Worm (Caenorhabditis elegans) whole organism, late embryonic: ENCODE measurements around the gene ant-1.4.

Experiments used
- C08G9.2 ChIP-seq: sonication (generic microtip); optimal IDR thresholded peaks from 2 replicates; lab custom pipeline; 2016; ENCODE audit warnings: mild to moderate bottlenecking, missing genetic modification characterization, moderate library complexity, missing compliant biosample characterization
- F13H6.1 ChIP-seq: sonication (generic microtip); optimal IDR thresholded peaks from 2 replicates; lab custom pipeline; 2016; ENCODE audit warnings: missing genetic modification characterization, missing compliant biosample characterization
- K02D7.2 ChIP-seq: sonication (generic microtip); optimal IDR thresholded peaks from 2 replicates; lab custom pipeline; 2017; ENCODE audit warnings: mild to moderate bottlenecking, missing genetic modification characterization, missing compliant biosample characterization
- K09A11.1 ChIP-seq: sonication (generic microtip); optimal IDR thresholded peaks from 2 replicates; lab custom pipeline; 2017; ENCODE audit warnings: antibody characterized with exemption, mild to moderate bottlenecking, missing genetic modification characterization, missing compliant biosample characterization; ENCODE audit not compliant: insufficient read depth
- T23F11.4 ChIP-seq: fragments of 200-800 bp; sonication (Bioruptor generic); optimal IDR thresholded peaks from 2 replicates; lab custom pipeline; 2018; ENCODE audit warnings: mild to moderate bottlenecking, missing genetic modification characterization, missing compliant biosample characterization
- Y22D7AL.16 ChIP-seq: sonication (generic microtip); optimal IDR thresholded peaks from 2 replicates; lab custom pipeline; 2016; ENCODE audit warnings: missing genetic modification characterization, missing compliant biosample characterization
- ama-1 ChIP-seq: fragments of 150-350 bp; optimal IDR thresholded peaks from 2 replicates; lab custom pipeline; 2014
- ceh-14 ChIP-seq: sonication (generic microtip); optimal IDR thresholded peaks from 2 replicates; lab custom pipeline; 2016; ENCODE audit warnings: missing genotype, missing genetic modification characterization, missing compliant biosample characterization
- ceh-2 ChIP-seq: sonication (generic microtip); optimal IDR thresholded peaks from 2 replicates; lab custom pipeline; 2016; ENCODE audit warnings: missing genotype, missing genetic modification characterization, missing compliant biosample characterization
- ceh-24 ChIP-seq: sonication (generic microtip); optimal IDR thresholded peaks from 2 replicates; lab custom pipeline; 2016; ENCODE audit warnings: mild to moderate bottlenecking, missing genetic modification characterization, missing compliant biosample characterization
- ceh-45 ChIP-seq: fragments of 200-800 bp; sonication (Bioruptor generic); IDR thresholded peaks from 2 replicates; pipeline ENCODE4 v1.3.6; 2022; ENCODE audit warnings: missing genetic modification reagents, missing genetic modification characterization, missing compliant biosample characterization
- ceh-6 ChIP-seq: fragments of 200-800 bp; sonication (Bioruptor generic); optimal IDR thresholded peaks from 2 replicates; lab custom pipeline; 2018; ENCODE audit warnings: mild to moderate bottlenecking, missing genetic modification characterization, missing compliant biosample characterization
- che-1 ChIP-seq: sonication (generic microtip); optimal IDR thresholded peaks from 2 replicates; lab custom pipeline; 2016; ENCODE audit warnings: mild to moderate bottlenecking, missing genetic modification characterization, missing compliant biosample characterization
- dmd-4 ChIP-seq: sonication (generic microtip); optimal IDR thresholded peaks from 2 replicates; lab custom pipeline; 2016; ENCODE audit warnings: borderline replicate concordance, missing genetic modification characterization, missing compliant biosample characterization
- dve-1 ChIP-seq: sonication (generic microtip); optimal IDR thresholded peaks from 2 replicates; lab custom pipeline; 2017; ENCODE audit warnings: antibody characterized with exemption, mild to moderate bottlenecking, missing genetic modification characterization, missing compliant biosample characterization
- elt-2 ChIP-seq: sonication (generic microtip); optimal IDR thresholded peaks from 2 replicates; lab custom pipeline; 2016; ENCODE audit warnings: missing genetic modification reagents, missing genetic modification characterization, missing compliant biosample characterization
- elt-4 ChIP-seq: sonication (generic microtip); optimal IDR thresholded peaks from 2 replicates; lab custom pipeline; 2016; ENCODE audit warnings: missing genetic modification characterization, missing compliant biosample characterization
- ets-4 ChIP-seq: sonication (generic microtip); optimal IDR thresholded peaks from 2 replicates; lab custom pipeline; 2016; ENCODE audit warnings: missing genetic modification characterization, missing compliant biosample characterization
- eyg-1 ChIP-seq: sonication (generic microtip); optimal IDR thresholded peaks from 2 replicates; lab custom pipeline; 2016; ENCODE audit warnings: missing genotype, missing genetic modification characterization, missing compliant biosample characterization
- fkh-6 ChIP-seq: sonication (generic microtip); optimal IDR thresholded peaks from 2 replicates; lab custom pipeline; 2016; ENCODE audit warnings: missing genetic modification characterization, missing compliant biosample characterization
- hlh-13 ChIP-seq: fragments of 200-800 bp; sonication (Bioruptor generic); optimal IDR thresholded peaks from 2 replicates; lab custom pipeline; 2018; ENCODE audit warnings: mild to moderate bottlenecking, missing genetic modification characterization, missing compliant biosample characterization
- hlh-30 ChIP-seq: sonication (generic microtip); optimal IDR thresholded peaks from 2 replicates; lab custom pipeline; 2017; ENCODE audit warnings: antibody characterized with exemption, missing genetic modification characterization, missing compliant biosample characterization; ENCODE audit not compliant: insufficient read depth
- lim-6 ChIP-seq: sonication (generic microtip); optimal IDR thresholded peaks from 2 replicates; lab custom pipeline; 2016; ENCODE audit warnings: missing genetic modification characterization, missing compliant biosample characterization
- lin-11 ChIP-seq: fragments of 200-800 bp; sonication (Bioruptor generic); optimal IDR thresholded peaks from 2 replicates; lab custom pipeline; 2018; ENCODE audit warnings: mild to moderate bottlenecking, missing genetic modification characterization, missing compliant biosample characterization
- mec-3 ChIP-seq: sonication (generic microtip); optimal IDR thresholded peaks from 2 replicates; lab custom pipeline; 2016; ENCODE audit warnings: borderline replicate concordance, missing genetic modification characterization, missing compliant biosample characterization
- nfya-1 ChIP-seq: sonication (generic microtip); optimal IDR thresholded peaks from 2 replicates; lab custom pipeline; 2017; ENCODE audit warnings: missing genetic modification characterization, mild to moderate bottlenecking, missing compliant biosample characterization, antibody characterized with exemption, moderate library complexity
- nhr-11 ChIP-seq: fragments of 150-350 bp; optimal IDR thresholded peaks from 2 replicates; lab custom pipeline; 2014; ENCODE audit warnings: missing biosample characterization, missing genetic modification characterization
- nhr-232 ChIP-seq: sonication (generic microtip); optimal IDR thresholded peaks from 2 replicates; lab custom pipeline; 2016; ENCODE audit warnings: missing genetic modification characterization, missing compliant biosample characterization
- odd-2 ChIP-seq: sonication (generic microtip); optimal IDR thresholded peaks from 2 replicates; lab custom pipeline; 2017; ENCODE audit warnings: antibody characterized with exemption, mild to moderate bottlenecking, missing genetic modification characterization, missing compliant biosample characterization
- pag-3 ChIP-seq: sonication (generic microtip); optimal IDR thresholded peaks from 2 replicates; lab custom pipeline; 2016; ENCODE audit warnings: missing compliant biosample characterization, missing genetic modification characterization, borderline replicate concordance
- pax-1 ChIP-seq: fragments of 150-350 bp; optimal IDR thresholded peaks from 2 replicates; lab custom pipeline; 2014; ENCODE audit warnings: missing biosample characterization, missing genetic modification characterization
- pha-4 ChIP-seq: fragments of 150-350 bp; optimal IDR thresholded peaks from 2 replicates; lab custom pipeline; 2018; ENCODE audit warnings: missing biosample characterization, missing genetic modification reagents, missing genetic modification characterization
- rnt-1 ChIP-seq: sonication (generic microtip); optimal IDR thresholded peaks from 2 replicates; lab custom pipeline; 2016; ENCODE audit warnings: missing genetic modification characterization, missing compliant biosample characterization
- sdc-2 ChIP-seq: sonication (generic microtip); optimal IDR thresholded peaks from 2 replicates; lab custom pipeline; 2016; ENCODE audit warnings: missing genotype, missing genetic modification characterization, missing compliant biosample characterization
- sox-2 ChIP-seq: fragments of 200-800 bp; sonication (Bioruptor generic); IDR thresholded peaks from 2 replicates; pipeline ENCODE4 v1.3.6; 2022; ENCODE audit warnings: missing genetic modification reagents, missing genetic modification characterization, missing compliant biosample characterization
- syd-9 ChIP-seq: sonication (generic microtip); optimal IDR thresholded peaks from 2 replicates; lab custom pipeline; 2016; ENCODE audit warnings: mild to moderate bottlenecking, missing genetic modification characterization, moderate library complexity, missing compliant biosample characterization
- unc-3 ChIP-seq, 2 experiments: fragments of 200-800 bp in 1 of 2; sonication (Bioruptor generic) in 1 of 2; sonication (generic microtip) in 1 of 2; conservative IDR thresholded peaks in 1 of 2; optimal IDR thresholded peaks in 1 of 2; 2 replicates each; pipeline versions ENCODE4 v1.3.6 to Lab custom; 2016 to 2022; ENCODE audit warnings: missing compliant biosample characterization in 2 of 2, missing genetic modification characterization in 2 of 2, missing genetic modification reagents in 1 of 2
- unc-55 ChIP-seq: sonication (generic microtip); optimal IDR thresholded peaks from 2 replicates; lab custom pipeline; 2017; ENCODE audit warnings: missing biosample characterization, missing genetic modification reagents, missing genetic modification characterization

Gene ant-1.4

ce11 chrIV:8476880-8477279 is 16.8 kb upstream of the ant-1.4 start, which contains the start of gene spp-10:
TSS of gene spp-10 (plus strand) at chrIV:8477180.
- TF ChIP-seq ama-1 (lab: Kevin White, UChicago), result no peak
- TF ChIP-seq nhr-11 (tag; lab: Kevin White, UChicago), result no peak
- no peak for TF ChIP-seq hlh-30 (tag; lab: Kevin White, UChicago)
- TF ChIP-seq dmd-4, result no peak
- TF ChIP-seq K02D7.2 (tag; lab: Kevin White, UChicago), result no peak
- no peak for TF ChIP-seq K09A11.1 (tag; lab: Kevin White, UChicago)
- no peak for TF ChIP-seq mec-3 (tag; lab: Kevin White, UChicago)
- no peak for TF ChIP-seq unc-3 (GFP tag; conservative IDR thresholded peaks at IDR 0.05; lab: Robert Waterston, UW)
- no peak for TF ChIP-seq unc-3 (tag; optimal IDR thresholded peaks at IDR 0.05; lab: Kevin White, UChicago)
- no peak for TF ChIP-seq lin-11
- no peak for TF ChIP-seq C08G9.2 (tag; lab: Kevin White, UChicago)
- TF ChIP-seq unc-55 (GFP tag; lab: Kevin White, UChicago), result no peak

- TF ChIP-seq pag-3 (no peak), hlh-13 (GFP tag; lab: Kevin White, UChicago) (no peak), sox-2 (GFP tag; lab: Robert Waterston, UW) (no peak), ceh-2 (tag; lab: Kevin White, UChicago) (no peak), elt-2 (no peak), odd-2 (no peak), fkh-6 (tag; lab: Kevin White, UChicago) (no peak), ceh-45 (GFP tag; lab: Robert Waterston, UW) (no peak), pax-1 (no peak), ama-1 (lab: Kevin White, UChicago) (no peak), syd-9 (tag; lab: Kevin White, UChicago) (no peak)
Measured at ce11 chrIV:8476166-8476565, 16.1 kb upstream of the ant-1.4 start.

ce11 chrIV:8475030-8475679 is 15.0 kb upstream of the ant-1.4 start:
- no peak for TF ChIP-seq hlh-30 (tag; lab: Kevin White, UChicago)
- no peak for TF ChIP-seq K09A11.1 (tag; lab: Kevin White, UChicago)
- TF ChIP-seq ceh-24 (tag; lab: Kevin White, UChicago), result no peak
- no peak for TF ChIP-seq dve-1 (tag; lab: Kevin White, UChicago)
- TF ChIP-seq eyg-1, result no peak
- TF ChIP-seq Y22D7AL.16 (tag; lab: Kevin White, UChicago), result no peak
- TF ChIP-seq elt-2, result no peak
- no peak for TF ChIP-seq pax-1
- TF ChIP-seq, all 69 proteins: peak for 0

ce11 chrIV:8473756-8474155 is 13.6 kb upstream of the ant-1.4 start, which contains the start of gene C28C12.11:
TSS of gene C28C12.11 (plus strand) at chrIV:8474056.
- no peak for TF ChIP-seq unc-3 (GFP tag; conservative IDR thresholded peaks at IDR 0.05; lab: Robert Waterston, UW)
- TF ChIP-seq unc-3 (tag; optimal IDR thresholded peaks at IDR 0.05; lab: Kevin White, UChicago), result no peak
- no peak for TF ChIP-seq eyg-1
- no peak for TF ChIP-seq T23F11.4
- TF ChIP-seq pha-4 (tag; lab: Kevin White, UChicago), result no peak
- TF ChIP-seq F13H6.1 (tag; lab: Kevin White, UChicago), result no peak
- TF ChIP-seq che-1 (tag; lab: Kevin White, UChicago), result no peak
- no peak for TF ChIP-seq pax-1

ce11 chrIV:8472493-8472892 is 12.4 kb upstream of the ant-1.4 start, which contains the start of gene oat-1:
TSS of gene oat-1 (minus strand) at chrIV:8472593.
- TF ChIP-seq nhr-232 (tag; lab: Kevin White, UChicago) (no peak), pha-4 (tag; lab: Kevin White, UChicago) (no peak), ceh-14 (tag; lab: Kevin White, UChicago) (no peak), rnt-1 (tag; lab: Kevin White, UChicago) (no peak), elt-4 (tag; lab: Kevin White, UChicago) (no peak), ets-4 (no peak), nfya-1 (tag; lab: Kevin White, UChicago) (no peak), sdc-2 (tag; lab: Kevin White, UChicago) (no peak), ceh-6 (GFP tag; lab: Kevin White, UChicago) (no peak), ceh-2 (tag; lab: Kevin White, UChicago) (no peak), ceh-45 (GFP tag; lab: Robert Waterston, UW) (no peak), odd-2 (no peak), lim-6 (no peak), unc-55 (GFP tag; lab: Kevin White, UChicago) (no peak), pag-3 (no peak)
- TF ChIP-seq, all 69 proteins: peak for 0
